Fruit fly (Drosophila melanogaster) whole organism, embryonic: Measurements from ENCODE around the gene CG10089.

Experiments
- Asciz ChIP-seq: fragments of 200-800 bp; sonication (Bioruptor generic); optimal IDR thresholded peaks from 2 replicates; lab custom pipeline; 2017; ENCODE audit warnings: missing biosample characterization, mild to moderate bottlenecking, missing genetic modification characterization, missing genetic modification reagents
- Bdp1 ChIP-seq: fragments of 200-800 bp; sonication (Bioruptor generic); optimal IDR thresholded peaks from 3 replicates; lab custom pipeline; 2016; ENCODE audit warnings: missing biosample characterization, missing genetic modification characterization
- Bgb ChIP-seq: fragments of 200-800 bp; sonication (Bioruptor generic); IDR thresholded peaks from 2 replicates; pipeline ENCODE4 v1.3.6; 2022; ENCODE audit warnings: missing biosample characterization, missing genetic modification characterization; ENCODE audit not compliant: partially characterized antibody
- CG13894 ChIP-seq: fragments of 200-800 bp; sonication (Bioruptor generic); optimal IDR thresholded peaks from 3 replicates; lab custom pipeline; 2018; ENCODE audit warnings: missing biosample characterization, mild to moderate bottlenecking, missing genetic modification characterization, moderate library complexity
- CG14667 ChIP-seq: fragments of 200-800 bp; sonication (Bioruptor generic); IDR thresholded peaks from 2 replicates; pipeline ENCODE4 v1.3.6; 2022; ENCODE audit warnings: missing biosample characterization, missing genetic modification characterization
- CG14860 ChIP-seq: fragments of 200-800 bp; sonication (Bioruptor generic); IDR thresholded peaks from 3 replicates; pipeline ENCODE4 v1.3.6; 2022; ENCODE audit warnings: missing biosample characterization, missing genetic modification characterization; ENCODE audit not compliant: partially characterized antibody
- CG15601 ChIP-seq: fragments of 200-800 bp; sonication (Bioruptor generic); optimal IDR thresholded peaks from 3 replicates; lab custom pipeline; 2019; ENCODE audit warnings: missing biosample characterization, mild to moderate bottlenecking, missing genetic modification characterization, moderate library complexity
- CG16813 ChIP-seq: fragments of 200-800 bp; sonication (Bioruptor generic); IDR thresholded peaks from 3 replicates; pipeline ENCODE4 v1.3.6; 2022; ENCODE audit warnings: missing biosample characterization, missing genetic modification characterization; ENCODE audit not compliant: partially characterized antibody
- CG17328 ChIP-seq: fragments of 200-800 bp; sonication (Bioruptor generic); IDR thresholded peaks from 2 replicates; pipeline ENCODE4 v1.3.6; 2022; ENCODE audit warnings: missing biosample characterization, missing genetic modification characterization
- CG2712 ChIP-seq: fragments of 200-800 bp; optimal IDR thresholded peaks from 3 replicates; lab custom pipeline; 2019; ENCODE audit warnings: missing biosample characterization, mild to moderate bottlenecking, missing genetic modification characterization, moderate library complexity
- CG32532 ChIP-seq: fragments of 200-800 bp; sonication (Bioruptor generic); IDR thresholded peaks from 2 replicates; pipeline ENCODE4 v1.3.6; 2022; ENCODE audit warnings: missing biosample characterization, missing genetic modification characterization
- CG33213 ChIP-seq: fragments of 200-800 bp; sonication (Bioruptor generic); optimal IDR thresholded peaks from 3 replicates; lab custom pipeline; 2016; ENCODE audit warnings: missing biosample characterization, missing genetic modification characterization
- CG4328 ChIP-seq: fragments of 200-800 bp; sonication (Bioruptor generic); optimal IDR thresholded peaks from 3 replicates; lab custom pipeline; 2017; ENCODE audit warnings: missing biosample characterization, missing genetic modification reagents, missing genetic modification characterization
- CG6791 ChIP-seq: fragments of 200-800 bp; sonication (Bioruptor generic); IDR thresholded peaks from 3 replicates; pipeline ENCODE4 v1.3.6; 2022; ENCODE audit warnings: missing biosample characterization, missing genetic modification characterization; ENCODE audit not compliant: partially characterized antibody
- CG7963 ChIP-seq: fragments of 200-800 bp; sonication (Bioruptor generic); IDR thresholded peaks from 3 replicates; pipeline ENCODE4 v1.3.6; 2022; ENCODE audit warnings: missing biosample characterization, missing genetic modification characterization; ENCODE audit not compliant: partially characterized antibody
- Dek ChIP-seq: fragments of 200-800 bp; sonication (Bioruptor generic); optimal IDR thresholded peaks from 3 replicates; lab custom pipeline; 2019; ENCODE audit warnings: missing biosample characterization, mild to moderate bottlenecking, missing genetic modification characterization, moderate library complexity
- Doc2 ChIP-seq: fragments of 200-800 bp; sonication (Bioruptor generic); IDR thresholded peaks from 2 replicates; pipeline ENCODE4 v1.3.6; 2022; ENCODE audit warnings: missing biosample characterization, missing genetic modification characterization
- Doc3 ChIP-seq: fragments of 200-800 bp; sonication (Bioruptor generic); IDR thresholded peaks from 3 replicates; pipeline ENCODE4 v1.3.6; 2022; ENCODE audit warnings: missing biosample characterization, missing genetic modification characterization; ENCODE audit not compliant: partially characterized antibody
- E2f2 ChIP-seq: fragments of 200-800 bp; sonication (Bioruptor generic); IDR thresholded peaks from 2 replicates; pipeline ENCODE4 v1.3.6; 2022; ENCODE audit warnings: missing biosample characterization, missing genetic modification characterization
- Fer1 ChIP-seq: fragments of 200-800 bp; sonication (Bioruptor generic); optimal IDR thresholded peaks from 2 replicates; lab custom pipeline; 2017; ENCODE audit warnings: missing biosample characterization, mild to moderate bottlenecking, missing genetic modification characterization
- HLH4C ChIP-seq: fragments of 200-800 bp; sonication (Bioruptor generic); IDR thresholded peaks from 3 replicates; pipeline ENCODE4 v1.3.6; 2022; ENCODE audit warnings: missing biosample characterization, missing genetic modification characterization; ENCODE audit not compliant: partially characterized antibody
- Hr78 ChIP-seq, 2 experiments: fragments of 200-800 bp in 1 of 2; fragments of >200 bp in 1 of 2; sonication (Bioruptor generic) in 1 of 2; optimal IDR thresholded peaks; 2 replicates each; lab custom pipeline; 2017 to 2019; ENCODE audit warnings: missing biosample characterization in 2 of 2, missing genetic modification characterization in 2 of 2, mild to moderate bottlenecking in 1 of 2, moderate library complexity in 1 of 2
- Lhr ChIP-seq: fragments of 200-800 bp; sonication (Bioruptor generic); optimal IDR thresholded peaks from 3 replicates; lab custom pipeline; 2017; ENCODE audit warnings: mild to moderate bottlenecking, missing biosample characterization, missing genetic modification reagents, missing genetic modification characterization
- Myb ChIP-seq: fragments of 200-800 bp; sonication (Bioruptor generic); optimal IDR thresholded peaks from 2 replicates; lab custom pipeline; 2016; ENCODE audit warnings: missing biosample characterization, missing genetic modification characterization
- NC2α ChIP-seq: fragments of 200-800 bp; sonication (Bioruptor generic); optimal IDR thresholded peaks from 2 replicates; lab custom pipeline; 2016; ENCODE audit warnings: missing biosample characterization, missing genetic modification characterization
- Oaz ChIP-seq: fragments of 200-800 bp; sonication (Bioruptor generic); IDR thresholded peaks from 2 replicates; pipeline ENCODE4 v1.3.6; 2022; ENCODE audit warnings: missing biosample characterization, missing genetic modification characterization
- Oli ChIP-seq: fragments of 200-800 bp; sonication (Bioruptor generic); optimal IDR thresholded peaks from 2 replicates; lab custom pipeline; 2018; ENCODE audit warnings: missing biosample characterization, mild to moderate bottlenecking, missing genetic modification characterization, moderate library complexity
- Opbp ChIP-seq: fragments of 200-800 bp; sonication (Bioruptor generic); IDR thresholded peaks from 3 replicates; pipeline ENCODE4 v1.3.6; 2022; ENCODE audit warnings: missing biosample characterization, missing genetic modification characterization; ENCODE audit not compliant: partially characterized antibody
- amos ChIP-seq: fragments of 200-800 bp; sonication (Bioruptor generic); IDR thresholded peaks from 2 replicates; pipeline ENCODE4 v1.3.6; 2022; ENCODE audit warnings: missing biosample characterization, missing genetic modification characterization; ENCODE audit not compliant: partially characterized antibody
- ato ChIP-seq: fragments of 200-800 bp; sonication (Bioruptor generic); IDR thresholded peaks from 2 replicates; pipeline ENCODE4 v1.3.6; 2022; ENCODE audit warnings: missing biosample characterization, missing genetic modification characterization; ENCODE audit not compliant: partially characterized antibody
- br ChIP-seq: fragments of >200 bp; optimal IDR thresholded peaks from 2 replicates; lab custom pipeline; 2017
- crol ChIP-seq: fragments of 200-800 bp; sonication (Bioruptor generic); IDR thresholded peaks from 2 replicates; pipeline ENCODE4 v1.3.6; 2022; ENCODE audit warnings: missing biosample characterization, missing genetic modification characterization
- disco-r ChIP-seq: fragments of 200-800 bp; sonication (Bioruptor generic); optimal IDR thresholded peaks from 2 replicates; lab custom pipeline; 2016; ENCODE audit warnings: missing biosample characterization, missing genetic modification characterization
- ind ChIP-seq: fragments of 200-800 bp; sonication (Bioruptor generic); optimal IDR thresholded peaks from 3 replicates; lab custom pipeline; 2016; ENCODE audit warnings: missing biosample characterization, missing genetic modification characterization
- inv ChIP-seq: fragments of 200-800 bp; sonication (Bioruptor generic); IDR thresholded peaks from 2 replicates; pipeline ENCODE4 v1.3.6; 2022; ENCODE audit warnings: missing biosample characterization, missing genetic modification characterization; ENCODE audit not compliant: partially characterized antibody
- lov ChIP-seq, 2 experiments: fragments of 200-800 bp in 1 of 2; fragments of >200 bp in 1 of 2; sonication (Bioruptor generic) in 1 of 2; IDR thresholded peaks in 1 of 2; optimal IDR thresholded peaks in 1 of 2; 2 replicates in 1 of 2; 3 replicates in 1 of 2; pipeline versions ENCODE4 v1.3.6 to Lab custom; 2017 to 2022; ENCODE audit warnings: missing biosample characterization in 1 of 2, missing genetic modification characterization in 1 of 2
- nerfin-2 ChIP-seq: fragments of 200-800 bp; sonication (Bioruptor generic); IDR thresholded peaks from 2 replicates; pipeline ENCODE4 v1.3.6; 2022; ENCODE audit warnings: missing biosample characterization, missing genetic modification characterization; ENCODE audit not compliant: partially characterized antibody
- pan ChIP-seq, 4 experiments: fragments of >200 bp in 3 of 4; fragments of 200-800 bp in 1 of 4; sonication (Bioruptor generic) in 1 of 4; optimal IDR thresholded peaks in 3 of 4; IDR thresholded peaks in 1 of 4; 2 replicates each; pipeline versions ENCODE4 v1.3.6 to Lab custom; 2017 to 2022; ENCODE audit warnings: missing biosample characterization in 2 of 4, missing genetic modification characterization in 2 of 4, mixed read lengths in 1 of 4
- peb ChIP-seq: fragments of 200-800 bp; sonication (Bioruptor generic); IDR thresholded peaks from 2 replicates; pipeline ENCODE4 v1.3.6; 2022; ENCODE audit warnings: missing biosample characterization, missing genetic modification characterization
- pros ChIP-seq: fragments of 200-800 bp; sonication (Bioruptor generic); optimal IDR thresholded peaks from 3 replicates; lab custom pipeline; 2019; ENCODE audit warnings: missing biosample characterization, mild to moderate bottlenecking, missing genetic modification characterization, moderate library complexity
- row ChIP-seq: fragments of 200-800 bp; sonication (Bioruptor generic); IDR thresholded peaks from 3 replicates; pipeline ENCODE4 v1.3.6; 2022; ENCODE audit warnings: missing biosample characterization, missing genetic modification characterization
- sens ChIP-seq: fragments of 200-800 bp; sonication (Bioruptor generic); peaks from one replicate; lab custom pipeline; 2016; ENCODE audit warnings: missing biosample characterization, missing genetic modification characterization
- sr ChIP-seq: fragments of 200-800 bp; sonication (Bioruptor generic); IDR thresholded peaks from 3 replicates; pipeline ENCODE4 v1.3.6; 2022; ENCODE audit warnings: missing biosample characterization, missing genetic modification characterization
- tna ChIP-seq: fragments of 200-800 bp; sonication (Bioruptor generic); IDR thresholded peaks from 2 replicates; pipeline ENCODE4 v1.3.6; 2022; ENCODE audit warnings: missing biosample characterization, missing genetic modification characterization; ENCODE audit not compliant: partially characterized antibody
- usp ChIP-seq: fragments of >200 bp; optimal IDR thresholded peaks from 2 replicates; lab custom pipeline; 2017; ENCODE audit warnings: missing biosample characterization, missing genetic modification characterization
- vnd ChIP-seq: fragments of 200-800 bp; sonication (Bioruptor generic); IDR thresholded peaks from 3 replicates; pipeline ENCODE4 v1.3.6; 2022; ENCODE audit warnings: missing biosample characterization, missing genetic modification characterization; ENCODE audit not compliant: partially characterized antibody

Gene CG10089

DNA sequence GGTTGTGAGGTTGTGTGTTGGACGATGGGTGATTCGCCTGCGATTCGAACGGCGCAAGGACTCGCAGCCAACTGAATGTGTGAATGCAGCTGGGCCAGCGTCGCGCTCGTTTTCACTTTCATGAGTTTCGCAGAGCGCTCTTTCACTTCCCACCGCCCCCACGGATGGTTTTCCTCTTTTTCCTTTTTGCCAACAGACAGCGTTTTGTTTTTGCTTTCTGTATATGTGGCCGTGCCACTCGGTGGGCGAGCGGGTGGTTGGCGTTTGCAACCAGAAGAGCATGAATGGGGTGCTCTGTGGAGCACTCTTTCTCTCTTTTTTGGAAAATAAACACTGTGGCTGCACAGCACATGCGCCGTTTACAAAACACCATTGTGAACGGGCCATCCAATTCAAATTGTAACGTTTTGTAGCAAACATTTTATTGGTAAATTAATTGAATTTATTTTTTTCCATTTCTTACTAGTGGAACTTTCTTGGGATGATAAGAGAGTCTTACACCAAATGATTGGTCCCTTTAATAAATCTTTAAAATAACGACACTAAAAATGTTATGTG, 39.3 kb downstream of the CG10089 start, which contains the start of gene CG10713 (continued):
- TF ChIP-seq crol (GFP tag; lab: Robert Waterston, UW) (peak; percentile 81), CG2712 (tag; lab: Kevin White, UChicago) (peak; percentile 83), NC2α (GFP tag; lab: Kevin White, UChicago) (no peak), disco-r (GFP tag; lab: Kevin White, UChicago) (no peak), pros (GFP tag; lab: Kevin White, UChicago) (no peak), Oli (tag; lab: Kevin White, UChicago) (no peak), ato (GFP tag; lab: Robert Waterston, UW) (no peak), CG4328 (no peak), CG17328 (GFP tag; lab: Robert Waterston, UW) (no peak), Oaz (GFP tag; lab: Robert Waterston, UW) (no peak), Dek (no peak), peb (GFP tag; lab: Robert Waterston, UW) (no peak), Doc3 (GFP tag; lab: Robert Waterston, UW) (no peak), lov (optimal IDR thresholded peaks at IDR 0.05; lab: Kevin White, UChicago) (no peak), lov (GFP tag; IDR thresholded peaks at IDR 0.05; lab: Robert Waterston, UW) (no peak), Fer1 (GFP tag; lab: Kevin White, UChicago) (peak; percentile 21), Doc2 (GFP tag; lab: Robert Waterston, UW) (no peak), sens (GFP tag; lab: Kevin White, UChicago) (no peak), E2f2 (GFP tag; lab: Robert Waterston, UW) (no peak), sr (GFP tag; lab: Robert Waterston, UW) (0 out of 3 replicates have a peak, but pooled peaks have one; percentile 52), CG15601 (tag; lab: Kevin White, UChicago) (no peak), Bgb (GFP tag; lab: Robert Waterston, UW) (peak; percentile 40; the same call in 1 of the 2 replicates), Myb (GFP tag; lab: Kevin White, UChicago) (peak; percentile 76), Hr78 (GFP tag; optimal IDR thresholded peaks at IDR 0.05; lab: Kevin White, UChicago) (no peak)

DNA sequence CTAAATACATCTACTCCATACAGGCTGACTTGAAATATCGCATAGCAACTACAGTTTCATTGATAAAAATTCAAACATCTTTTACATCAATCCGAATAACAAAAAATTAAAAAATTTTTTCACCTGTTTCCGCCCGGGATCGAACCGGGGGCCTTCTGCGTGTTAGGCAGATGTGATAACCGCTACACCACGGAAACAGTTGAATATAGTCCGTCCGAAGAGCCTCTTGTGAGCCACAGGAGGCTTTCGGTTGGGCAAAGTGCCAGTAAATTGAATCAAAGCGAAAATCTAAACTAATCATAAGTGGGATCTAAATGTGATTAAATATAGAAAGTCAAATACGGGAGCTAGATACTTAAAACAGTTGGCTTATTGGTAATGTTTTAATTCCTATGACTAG, 41.1 kb downstream of the CG10089 start:
- peak; percentile 57; the same call in 2 of the 3 replicates for TF ChIP-seq vnd
- peak; percentile 72 for TF ChIP-seq CG16813 (GFP tag; lab: Robert Waterston, UW)
- TF ChIP-seq ind = no peak
- TF ChIP-seq CG33213 (GFP tag; lab: Kevin White, UChicago) = no peak
- no peak for TF ChIP-seq pan (optimal IDR thresholded peaks at IDR 0.05; lab: Kevin White, UChicago)
- no peak for TF ChIP-seq pan (GFP tag; optimal IDR thresholded peaks at IDR 0.05 in 1 of 2, IDR thresholded peaks at IDR 0.05 in 1 of 2)
- TF ChIP-seq CG32532 (GFP tag; lab: Robert Waterston, UW) = no peak
- TF ChIP-seq HLH4C (GFP tag; lab: Robert Waterston, UW) = peak; percentile 62
- peak; percentile 66 for TF ChIP-seq CG14860 (GFP tag; lab: Robert Waterston, UW)
- TF ChIP-seq sens (GFP tag; lab: Kevin White, UChicago) = peak; percentile 53
- peak; percentile 76; the same call in 2 of the 3 replicates for TF ChIP-seq CG6791
- TF ChIP-seq tna = peak; percentile 78
- TF ChIP-seq nerfin-2 (GFP tag; lab: Robert Waterston, UW) = peak; percentile 78
- no peak for TF ChIP-seq Doc2 (GFP tag; lab: Robert Waterston, UW)
- peak; percentile 81 for TF ChIP-seq amos
- no peak for TF ChIP-seq Asciz (GFP tag; lab: Kevin White, UChicago)
- TF ChIP-seq CG14667 (GFP tag; lab: Robert Waterston, UW) = no peak
- no peak for TF ChIP-seq Lhr (GFP tag; lab: Kevin White, UChicago)
- TF ChIP-seq Bdp1 = peak; percentile 99
- TF ChIP-seq inv = peak; percentile 38; the same call in 1 of the 2 replicates
- TF ChIP-seq ato (GFP tag; lab: Robert Waterston, UW) = peak; percentile 78
- TF ChIP-seq CG7963 (GFP tag; lab: Robert Waterston, UW) = peak; percentile 72
- no peak for TF ChIP-seq br
- no peak for TF ChIP-seq row (GFP tag; lab: Robert Waterston, UW)
- no peak for TF ChIP-seq usp (GFP tag; lab: Kevin White, UChicago)
- peak; percentile 89 for TF ChIP-seq Opbp (GFP tag; lab: Robert Waterston, UW)
- no peak for TF ChIP-seq CG13894
- peak; percentile 92 for TF ChIP-seq CG15601 (tag; lab: Kevin White, UChicago)
